Worm (Caenorhabditis elegans) whole organism, midembryonic: ENCODE measurements around the gene rnp-7.

Experiments used
- T22C8.4 ChIP-seq: fragments of 200-800 bp; sonication (Bioruptor generic); IDR thresholded peaks from 2 replicates; pipeline ENCODE4 v1.3.6; 2022; ENCODE audit warnings: missing genetic modification characterization, missing compliant biosample characterization
- flt-1 ChIP-seq: fragments of 200-800 bp; sonication (Bioruptor generic); IDR thresholded peaks from 2 replicates; pipeline ENCODE4 v1.3.6; 2022; ENCODE audit warnings: missing genetic modification characterization, missing compliant biosample characterization
- ztf-23 ChIP-seq: fragments of 200-800 bp; sonication (Bioruptor generic); IDR thresholded peaks from 2 replicates; pipeline ENCODE4 v1.3.6; 2022; ENCODE audit warnings: missing genetic modification reagents, missing genetic modification characterization, missing compliant biosample characterization
- ztf-29 ChIP-seq: fragments of 200-800 bp; sonication (Bioruptor generic); IDR thresholded peaks from 2 replicates; pipeline ENCODE4 v1.3.6; 2022; ENCODE audit warnings: missing genetic modification reagents, missing genetic modification characterization, missing compliant biosample characterization

- TF ChIP-seq ztf-29 (GFP tag; lab: Robert Waterston, UW) (no peak), T22C8.4 (GFP tag; lab: Robert Waterston, UW) (no peak), flt-1 (GFP tag; lab: Robert Waterston, UW) (0 out of 2 replicates have a peak, but pooled peaks have one; percentile 18), ztf-23 (no peak; the same call in 1 of the 2 replicates)
Measured at ce11 chrIII:7181822-7182221, 20.9 kb upstream of the rnp-7 start, which contains the start of gene epg-4.
